Worm (Caenorhabditis elegans) whole organism, young adult: Measurements from ENCODE around the gene srh-240.

Experiments used
- F55B11.4 ChIP-seq: sonication (generic microtip); optimal IDR thresholded peaks from 2 replicates; lab custom pipeline; 2016; ENCODE audit warnings: missing compliant biosample characterization, missing genetic modification characterization, borderline replicate concordance; ENCODE audit not compliant: insufficient read depth
- ccch-3 ChIP-seq: fragments of 200-800 bp; sonication (Bioruptor generic); optimal IDR thresholded peaks from 2 replicates; lab custom pipeline; 2018; ENCODE audit warnings: mild to moderate bottlenecking, missing genetic modification characterization, missing compliant biosample characterization
- madf-10 ChIP-seq: sonication (generic microtip); optimal IDR thresholded peaks from 2 replicates; lab custom pipeline; 2016; ENCODE audit warnings: mild to moderate bottlenecking, missing genetic modification characterization, missing compliant biosample characterization

DNA sequence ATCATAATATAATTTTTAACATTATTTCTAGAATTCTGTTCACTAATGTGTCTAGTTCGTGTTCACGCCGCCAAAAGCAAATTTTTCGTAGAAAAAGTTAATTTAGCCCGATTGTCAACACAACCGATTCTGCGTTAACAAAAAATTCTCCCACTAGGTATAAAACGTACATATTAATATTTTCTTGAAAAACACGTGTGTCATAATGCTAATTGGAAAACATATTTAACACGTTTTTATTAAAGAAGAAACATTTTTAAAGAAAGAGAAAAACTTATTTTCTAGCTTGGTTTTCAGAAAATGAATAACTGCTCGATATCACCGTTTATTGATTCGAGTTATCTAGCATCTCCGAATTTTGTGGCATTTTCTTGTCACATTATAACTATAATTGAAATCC is 5.1 kb downstream of the srh-240 start, which contains the start of gene srh-243:
- TF ChIP-seq ccch-3 (GFP tag; lab: Kevin White, UChicago) (no peak), madf-10 (tag; lab: Kevin White, UChicago) (no peak), F55B11.4 (tag; lab: Kevin White, UChicago) (no peak)
